Worm (Caenorhabditis elegans): ENCODE measurements around the gene rpl-36.

rpl-36 gene

ce11 chrIII:7221103-7221502 is 41.1 kb downstream of the rpl-36 start (continued):
- no peak for TF ChIP-seq nfya-1 (tag; optimal IDR thresholded peaks at IDR 0.05; ENCODE audit: borderline replicate concordance, insufficient read depth)
- TF ChIP-seq rec-8 (tag; optimal IDR thresholded peaks at IDR 0.05): no peak
- TF ChIP-seq gei-17 (GFP tag; optimal IDR thresholded peaks at IDR 0.05): no peak
- no peak for TF ChIP-seq pha-4 (tag; optimal IDR thresholded peaks at IDR 0.05)
- TF ChIP-seq C17E4.6 (GFP tag; IDR thresholded peaks at IDR 0.05): no peak
- TF ChIP-seq B0019.2 (GFP tag; conservative IDR thresholded peaks at IDR 0.05): no peak
- TF ChIP-seq cebp-1 (GFP tag; IDR thresholded peaks at IDR 0.05): no peak
- no peak for TF ChIP-seq cebp-1 (tag; optimal IDR thresholded peaks at IDR 0.05)
- peak; percentile 28 for TF ChIP-seq madf-8 (GFP tag; conservative IDR thresholded peaks at IDR 0.05)
- no peak for TF ChIP-seq die-1 (tag; optimal IDR thresholded peaks at IDR 0.05)
- TF ChIP-seq Y95B8A.8 (GFP tag; IDR thresholded peaks at IDR 0.05): no peak
- no peak for TF ChIP-seq lin-26 (GFP tag; IDR thresholded peaks at IDR 0.05)
- TF ChIP-seq xnd-1 (tag; optimal IDR thresholded peaks at IDR 0.05): peak; percentile 35
- TF ChIP-seq snpc-3.4 (tag; optimal IDR thresholded peaks at IDR 0.05): peak; percentile 22
- TF ChIP-seq F55B11.4 (tag; optimal IDR thresholded peaks at IDR 0.05; ENCODE audit: borderline replicate concordance, insufficient read depth): no peak
- peak; percentile 90 for TF ChIP-seq lsl-1 (GFP tag; optimal IDR thresholded peaks at IDR 0.05)
- no peak for TF ChIP-seq ceh-40 (GFP tag; IDR thresholded peaks at IDR 0.05)
- TF ChIP-seq bed-2 (GFP tag; IDR thresholded peaks at IDR 0.05): no peak
- TF ChIP-seq ztf-3 (GFP tag; optimal IDR thresholded peaks at IDR 0.05): no peak
- TF ChIP-seq dpl-1 (GFP tag; optimal IDR thresholded peaks at IDR 0.05): no peak
- peak; percentile 53; the same call in 1 of the 2 replicates for TF ChIP-seq ceh-91 (GFP tag; IDR thresholded peaks at IDR 0.05)
- TF ChIP-seq F23B12.7 (tag; optimal IDR thresholded peaks at IDR 0.05; ENCODE audit: insufficient read depth): no peak

- TF ChIP-seq T07F8.4 (tag; optimal IDR thresholded peaks at IDR 0.05): no peak
- TF ChIP-seq ccch-3 (GFP tag; optimal IDR thresholded peaks at IDR 0.05): no peak
- TF ChIP-seq lin-35 (GFP tag; optimal IDR thresholded peaks at IDR 0.05): no peak
- TF ChIP-seq F39B2.1 (GFP tag; IDR thresholded peaks at IDR 0.05): no peak
- TF ChIP-seq mxl-1 (tag; optimal IDR thresholded peaks at IDR 0.05): no peak
These were observed 43.0 kb downstream of the rpl-36 start, which contains the start of gene der-2 for ce11 chrIII:7223029-7223428. der-2 (minus strand) TSS chrIII:7223129.

ce11 chrIII:7226607-7227006 is 46.6 kb downstream of the rpl-36 start, which contains the start of gene hsp-75:
hsp-75 (minus strand) TSS chrIII:7226707.
- TF ChIP-seq egl-18 (GFP tag; IDR thresholded peaks at IDR 0.05) (no peak), ets-4 (GFP tag; optimal IDR thresholded peaks at IDR 0.05) (no peak), zfh-2 (GFP tag; conservative IDR thresholded peaks at IDR 0.05) (no peak), ccch-3 (GFP tag; optimal IDR thresholded peaks at IDR 0.05) (no peak), ekl-4 (GFP tag; IDR thresholded peaks at IDR 0.05) (no peak), ztf-22 (GFP tag; optimal IDR thresholded peaks at IDR 0.05) (no peak)

- no peak for TF ChIP-seq mxl-1 (tag; optimal IDR thresholded peaks at IDR 0.05)
- no peak for TF ChIP-seq Y67H2A.10 (GFP tag; conservative IDR thresholded peaks at IDR 0.05)
- TF ChIP-seq bed-2 (GFP tag; IDR thresholded peaks at IDR 0.05): no peak
- TF ChIP-seq sptf-2 (GFP tag; optimal IDR thresholded peaks at IDR 0.05): no peak
These were observed 49.6 kb downstream of the rpl-36 start, which contains the start of gene R151.8 for ce11 chrIII:7229687-7230086. R151.8 (minus strand) TSS chrIII:7229787.
